Fruit fly (Drosophila melanogaster) whole organism: ENCODE results near the gene CG6938.

ENCODE experiments used
- CG8478 ChIP-seq: fragments of >200 bp; optimal IDR thresholded peaks from 2 replicates; lab custom pipeline; 2018; ENCODE audit warnings: inconsistent platforms
- Dll ChIP-seq: fragments of >200 bp; optimal IDR thresholded peaks from 2 replicates; lab custom pipeline; 2017
- pan ChIP-seq: fragments of >200 bp; optimal IDR thresholded peaks from 2 replicates; lab custom pipeline; 2017
- psq ChIP-seq: fragments of >200 bp; optimal IDR thresholded peaks from 2 replicates; lab custom pipeline; 2017

dm6 chr3L:12023137-12023792 lies 38.6 kb downstream of the CG6938 start:
- TF ChIP-seq Dll (no peak), pan (lab: Kevin White, UChicago) (no peak), psq (lab: Kevin White, UChicago) (no peak), CG8478 (lab: Kevin White, UChicago) (no peak)
